Worm (Caenorhabditis elegans): Measurements from ENCODE around the gene Y57G11B.3.

DNA sequence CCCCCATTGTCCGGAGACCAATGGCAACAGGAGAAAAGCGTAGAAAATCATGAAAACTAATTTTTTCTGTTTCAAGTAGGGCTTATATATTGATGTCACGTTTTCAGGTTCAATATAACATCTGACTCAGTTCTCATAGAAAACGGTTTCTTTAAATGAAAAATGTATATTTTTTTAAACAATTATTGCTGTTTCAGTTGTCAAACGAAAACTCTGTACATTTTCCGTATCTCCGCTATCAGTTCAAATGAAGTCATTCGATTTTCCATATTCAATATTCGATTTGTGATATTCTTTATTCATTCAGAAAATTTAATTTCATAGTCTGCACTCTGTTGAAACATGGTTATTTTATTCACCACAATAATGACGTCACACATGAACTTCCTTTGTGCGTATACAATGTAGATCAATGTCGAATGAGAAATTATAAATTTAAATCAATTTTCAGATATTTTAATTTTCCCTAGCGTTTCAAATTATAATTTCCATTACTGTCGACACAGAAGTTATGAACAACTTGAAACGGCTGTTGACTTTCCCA lies 4.5 kb upstream of the Y57G11B.3 start, which contains the start of gene Y57G11B.8:
- TF ChIP-seq nhr-237 (tag; optimal IDR thresholded peaks at IDR 0.05) (no peak), nhr-23 (tag; optimal IDR thresholded peaks at IDR 0.05) (no peak), dmd-4 (tag; optimal IDR thresholded peaks at IDR 0.05) (no peak), mdl-1 (tag; optimal IDR thresholded peaks at IDR 0.05) (no peak), ama-1 (optimal IDR thresholded peaks at IDR 0.05) (no peak), nhr-77 (tag; optimal IDR thresholded peaks at IDR 0.05) (no peak), ztf-4 (tag; optimal IDR thresholded peaks at IDR 0.05) (no peak), R02D3.7 (tag; optimal IDR thresholded peaks at IDR 0.05) (no peak), ceh-82 (tag; optimal IDR thresholded peaks at IDR 0.05) (no peak)
